Worm (Caenorhabditis elegans) whole organism, late embryonic: ENCODE data around the gene F23F1.2.

Experiments
- C08G9.2 ChIP-seq: sonication (generic microtip); optimal IDR thresholded peaks from 2 replicates; lab custom pipeline; 2016; ENCODE audit warnings: mild to moderate bottlenecking, missing genetic modification characterization, moderate library complexity, missing compliant biosample characterization
- F13H6.1 ChIP-seq: sonication (generic microtip); optimal IDR thresholded peaks from 2 replicates; lab custom pipeline; 2016; ENCODE audit warnings: missing genetic modification characterization, missing compliant biosample characterization
- K02D7.2 ChIP-seq: sonication (generic microtip); optimal IDR thresholded peaks from 2 replicates; lab custom pipeline; 2017; ENCODE audit warnings: mild to moderate bottlenecking, missing genetic modification characterization, missing compliant biosample characterization
- K09A11.1 ChIP-seq: sonication (generic microtip); optimal IDR thresholded peaks from 2 replicates; lab custom pipeline; 2017; ENCODE audit warnings: antibody characterized with exemption, mild to moderate bottlenecking, missing genetic modification characterization, missing compliant biosample characterization; ENCODE audit not compliant: insufficient read depth
- Y22D7AL.16 ChIP-seq: sonication (generic microtip); optimal IDR thresholded peaks from 2 replicates; lab custom pipeline; 2016; ENCODE audit warnings: missing genetic modification characterization, missing compliant biosample characterization
- ahr-1 ChIP-seq: sonication (generic microtip); optimal IDR thresholded peaks from 2 replicates; lab custom pipeline; 2016; ENCODE audit warnings: missing genetic modification characterization, missing compliant biosample characterization
- ceh-14 ChIP-seq: sonication (generic microtip); optimal IDR thresholded peaks from 2 replicates; lab custom pipeline; 2016; ENCODE audit warnings: missing genotype, missing genetic modification characterization, missing compliant biosample characterization
- ceh-18 ChIP-seq: sonication (generic microtip); optimal IDR thresholded peaks from 2 replicates; lab custom pipeline; 2016; ENCODE audit warnings: missing genetic modification characterization, missing compliant biosample characterization
- ceh-19 ChIP-seq: fragments of 200-800 bp; sonication (Bioruptor generic); optimal IDR thresholded peaks from 2 replicates; lab custom pipeline; 2018; ENCODE audit warnings: mild to moderate bottlenecking, missing genetic modification characterization, missing compliant biosample characterization
- ceh-22 ChIP-seq: sonication (generic microtip); optimal IDR thresholded peaks from 2 replicates; lab custom pipeline; 2017; ENCODE audit warnings: missing biosample characterization, missing genetic modification characterization
- ceh-24 ChIP-seq: sonication (generic microtip); optimal IDR thresholded peaks from 2 replicates; lab custom pipeline; 2016; ENCODE audit warnings: mild to moderate bottlenecking, missing genetic modification characterization, missing compliant biosample characterization
- ceh-31 ChIP-seq: sonication (generic microtip); optimal IDR thresholded peaks from 2 replicates; lab custom pipeline; 2016; ENCODE audit warnings: missing genetic modification characterization, missing compliant biosample characterization
- ceh-34 ChIP-seq: sonication (generic microtip); optimal IDR thresholded peaks from 2 replicates; lab custom pipeline; 2016; ENCODE audit warnings: mild to moderate bottlenecking, missing genetic modification characterization, missing compliant biosample characterization
- ceh-48 ChIP-seq: sonication (generic microtip); optimal IDR thresholded peaks from 2 replicates; lab custom pipeline; 2016; ENCODE audit warnings: missing genetic modification characterization, inconsistent platforms, missing compliant biosample characterization
- ceh-6 ChIP-seq: fragments of 200-800 bp; sonication (Bioruptor generic); optimal IDR thresholded peaks from 2 replicates; lab custom pipeline; 2018; ENCODE audit warnings: mild to moderate bottlenecking, missing genetic modification characterization, missing compliant biosample characterization
- che-1 ChIP-seq: sonication (generic microtip); optimal IDR thresholded peaks from 2 replicates; lab custom pipeline; 2016; ENCODE audit warnings: mild to moderate bottlenecking, missing genetic modification characterization, missing compliant biosample characterization
- dve-1 ChIP-seq: sonication (generic microtip); optimal IDR thresholded peaks from 2 replicates; lab custom pipeline; 2017; ENCODE audit warnings: antibody characterized with exemption, mild to moderate bottlenecking, missing genetic modification characterization, missing compliant biosample characterization
- elt-4 ChIP-seq: sonication (generic microtip); optimal IDR thresholded peaks from 2 replicates; lab custom pipeline; 2016; ENCODE audit warnings: missing genetic modification characterization, missing compliant biosample characterization
- fax-1 ChIP-seq: sonication (generic microtip); optimal IDR thresholded peaks from 2 replicates; lab custom pipeline; 2016; ENCODE audit warnings: missing genotype, missing genetic modification characterization, missing compliant biosample characterization
- fkh-10 ChIP-seq: fragments of 150-350 bp; optimal IDR thresholded peaks from 2 replicates; lab custom pipeline; 2014; ENCODE audit warnings: missing biosample characterization, missing genetic modification reagents, missing genetic modification characterization
- fkh-6 ChIP-seq: sonication (generic microtip); optimal IDR thresholded peaks from 2 replicates; lab custom pipeline; 2016; ENCODE audit warnings: missing genetic modification characterization, missing compliant biosample characterization
- gmeb-2 ChIP-seq: sonication (generic microtip); optimal IDR thresholded peaks from 2 replicates; lab custom pipeline; 2016; ENCODE audit warnings: missing genetic modification characterization, inconsistent platforms, missing compliant biosample characterization
- hlh-30 ChIP-seq: sonication (generic microtip); optimal IDR thresholded peaks from 2 replicates; lab custom pipeline; 2017; ENCODE audit warnings: antibody characterized with exemption, missing genetic modification characterization, missing compliant biosample characterization; ENCODE audit not compliant: insufficient read depth
- hlh-6 ChIP-seq: sonication (generic microtip); optimal IDR thresholded peaks from 2 replicates; lab custom pipeline; 2016; ENCODE audit warnings: missing genotype, missing genetic modification characterization, missing compliant biosample characterization
- hlh-8 ChIP-seq: sonication (generic microtip); optimal IDR thresholded peaks from 2 replicates; lab custom pipeline; 2016; ENCODE audit warnings: missing genotype, missing genetic modification characterization, missing compliant biosample characterization
- nfya-1 ChIP-seq: sonication (generic microtip); optimal IDR thresholded peaks from 2 replicates; lab custom pipeline; 2017; ENCODE audit warnings: missing genetic modification characterization, mild to moderate bottlenecking, missing compliant biosample characterization, antibody characterized with exemption, moderate library complexity
- nhr-232 ChIP-seq: sonication (generic microtip); optimal IDR thresholded peaks from 2 replicates; lab custom pipeline; 2016; ENCODE audit warnings: missing genetic modification characterization, missing compliant biosample characterization
- npax-4 ChIP-seq: sonication (generic microtip); optimal IDR thresholded peaks from 2 replicates; lab custom pipeline; 2016; ENCODE audit warnings: missing genetic modification characterization, missing compliant biosample characterization
- odd-2 ChIP-seq: sonication (generic microtip); optimal IDR thresholded peaks from 2 replicates; lab custom pipeline; 2017; ENCODE audit warnings: antibody characterized with exemption, mild to moderate bottlenecking, missing genetic modification characterization, missing compliant biosample characterization
- pag-3 ChIP-seq: sonication (generic microtip); optimal IDR thresholded peaks from 2 replicates; lab custom pipeline; 2016; ENCODE audit warnings: missing compliant biosample characterization, missing genetic modification characterization, borderline replicate concordance
- pat-9 ChIP-seq: fragments of 200-800 bp; sonication (Bioruptor generic); optimal IDR thresholded peaks from 2 replicates; lab custom pipeline; 2018; ENCODE audit warnings: mild to moderate bottlenecking, missing genetic modification characterization, moderate library complexity, missing compliant biosample characterization
- pax-1 ChIP-seq: fragments of 150-350 bp; optimal IDR thresholded peaks from 2 replicates; lab custom pipeline; 2014; ENCODE audit warnings: missing biosample characterization, missing genetic modification characterization
- pha-2 ChIP-seq: sonication (generic microtip); optimal IDR thresholded peaks from 2 replicates; lab custom pipeline; 2017; ENCODE audit warnings: mild to moderate bottlenecking, missing genetic modification characterization, missing compliant biosample characterization
- pha-4 ChIP-seq: fragments of 150-350 bp; optimal IDR thresholded peaks from 2 replicates; lab custom pipeline; 2018; ENCODE audit warnings: missing biosample characterization, missing genetic modification reagents, missing genetic modification characterization
- pros-1 ChIP-seq: fragments of 150-350 bp; optimal IDR thresholded peaks from 2 replicates; lab custom pipeline; 2014; ENCODE audit warnings: missing biosample characterization, missing genetic modification reagents, missing genetic modification characterization
- sox-2 ChIP-seq: fragments of 200-800 bp; sonication (Bioruptor generic); IDR thresholded peaks from 2 replicates; pipeline ENCODE4 v1.3.6; 2022; ENCODE audit warnings: missing genetic modification reagents, missing genetic modification characterization, missing compliant biosample characterization
- sox-4 ChIP-seq: sonication (generic microtip); optimal IDR thresholded peaks from 2 replicates; lab custom pipeline; 2017; ENCODE audit warnings: mild to moderate bottlenecking, missing genetic modification characterization, inconsistent platforms, missing compliant biosample characterization
- tbx-2 ChIP-seq: sonication (generic microtip); optimal IDR thresholded peaks from 2 replicates; lab custom pipeline; 2016; ENCODE audit warnings: missing genetic modification characterization, missing compliant biosample characterization
- tbx-7 ChIP-seq: sonication (generic microtip); optimal IDR thresholded peaks from 2 replicates; lab custom pipeline; 2016; ENCODE audit warnings: missing genotype, missing genetic modification characterization, missing compliant biosample characterization
- ttx-3 ChIP-seq: sonication (generic microtip); optimal IDR thresholded peaks from 2 replicates; lab custom pipeline; 2016; ENCODE audit warnings: missing genetic modification reagents, missing genetic modification characterization, missing compliant biosample characterization

F23F1.2 gene

ce11 chrII:55204-55603 lies 21.2 kb downstream of the F23F1.2 start, which contains the start of gene tre-5:
Gene tre-5, minus strand, starts transcription at chrII:55304.
- TF ChIP-seq Y22D7AL.16 (no peak), hlh-30 (tag; lab: Kevin White, UChicago) (peak; percentile 25)
- TF ChIP-seq, all 69 proteins: peak for 1

- TF ChIP-seq ahr-1 (tag; lab: Kevin White, UChicago) (no peak), pha-2 (tag; lab: Kevin White, UChicago) (no peak), elt-4 (tag; lab: Kevin White, UChicago) (no peak), pha-4 (no peak), dve-1 (no peak), nfya-1 (tag; lab: Kevin White, UChicago) (no peak), hlh-6 (tag; lab: Kevin White, UChicago) (no peak), ceh-22 (no peak), fkh-6 (tag; lab: Kevin White, UChicago) (no peak), pat-9 (tag; lab: Kevin White, UChicago) (no peak), nhr-232 (no peak), sox-2 (GFP tag; lab: Robert Waterston, UW) (no peak), ceh-19 (GFP tag; lab: Kevin White, UChicago) (no peak), odd-2 (no peak), ceh-14 (tag; lab: Kevin White, UChicago) (no peak), che-1 (tag; lab: Kevin White, UChicago) (no peak), ceh-48 (tag; lab: Kevin White, UChicago) (no peak), hlh-8 (tag; lab: Kevin White, UChicago) (no peak), F13H6.1 (no peak)
- TF ChIP-seq, all 69 proteins: peak for 0
Measured at ce11 chrII:57370-57769, 23.4 kb downstream of the F23F1.2 start, which contains the start of gene ascc-1. Gene ascc-1, plus strand, starts transcription at chrII:57670.

- TF ChIP-seq sox-4 (tag; lab: Kevin White, UChicago) (no peak), gmeb-2 (tag; lab: Kevin White, UChicago) (no peak), tbx-7 (tag; lab: Kevin White, UChicago) (no peak), pros-1 (tag; lab: Kevin White, UChicago) (no peak), npax-4 (tag; lab: Kevin White, UChicago) (no peak), pag-3 (tag; lab: Kevin White, UChicago) (no peak), ceh-24 (tag; lab: Kevin White, UChicago) (no peak), ceh-34 (tag; lab: Kevin White, UChicago) (no peak), K09A11.1 (tag; lab: Kevin White, UChicago) (no peak), K02D7.2 (tag; lab: Kevin White, UChicago) (no peak), pha-4 (no peak), ceh-18 (tag; lab: Kevin White, UChicago) (no peak), ceh-6 (no peak), ceh-31 (tag; lab: Kevin White, UChicago) (no peak)
- TF ChIP-seq, all 69 proteins: peak for 0
Measured at ce11 chrII:57873-58272, 23.9 kb downstream of the F23F1.2 start.

DNA sequence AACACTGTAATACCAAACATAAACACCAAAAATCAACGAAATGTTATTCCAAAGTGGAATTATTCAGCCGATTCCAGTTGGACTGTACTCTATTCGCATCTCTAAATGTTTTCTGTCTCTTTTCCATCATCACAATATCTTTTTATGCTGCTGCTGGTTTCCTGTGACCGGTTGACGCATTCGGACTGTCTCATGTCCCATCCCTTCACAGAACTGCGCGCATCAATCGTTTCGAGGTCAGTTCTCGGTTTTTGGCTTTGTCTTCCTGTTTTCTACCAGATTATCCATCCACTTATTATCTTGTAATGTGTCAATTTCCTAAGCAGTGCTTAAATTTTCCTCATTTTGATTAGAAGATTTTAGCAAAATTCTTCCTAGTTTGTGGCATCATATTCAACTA lies 26.0 kb downstream of the F23F1.2 start:
- TF ChIP-seq fax-1 (no peak), ceh-31 (tag; lab: Kevin White, UChicago) (no peak), F13H6.1 (no peak), pax-1 (no peak)
- TF ChIP-seq, all 69 proteins: peak for 0

ce11 chrII:61013-61412 lies 27.0 kb downstream of the F23F1.2 start, which contains the start of gene C23H3.2:
Gene C23H3.2, plus strand, starts transcription at chrII:61313.
- TF ChIP-seq C08G9.2 (tag; lab: Kevin White, UChicago): no peak
- no peak for TF ChIP-seq fkh-10 (GFP tag; lab: Kevin White, UChicago)
- no peak for TF ChIP-seq gmeb-2 (tag; lab: Kevin White, UChicago)
- TF ChIP-seq tbx-2 (tag; lab: Kevin White, UChicago): no peak
- TF ChIP-seq ttx-3: no peak
